Fruit fly (Drosophila melanogaster) whole organism, pupa: ENCODE data around the gene ato.

Experiments
- CG12605 ChIP-seq: fragments of 200-800 bp; sonication (Bioruptor generic); IDR thresholded peaks from 2 replicates; pipeline ENCODE4 v1.3.6; 2022; ENCODE audit warnings: missing biosample characterization, missing genetic modification characterization
- CG13204 ChIP-seq: fragments of 200-800 bp; sonication (Bioruptor generic); optimal IDR thresholded peaks from 2 replicates; lab custom pipeline; 2018; ENCODE audit warnings: missing biosample characterization, mild to moderate bottlenecking, missing genetic modification characterization, moderate library complexity
- CG14655 ChIP-seq: fragments of 200-800 bp; sonication (Bioruptor generic); optimal IDR thresholded peaks from 3 replicates; lab custom pipeline; 2017; ENCODE audit warnings: mild to moderate bottlenecking, missing biosample characterization, missing genetic modification reagents, missing genetic modification characterization
- CG17806 ChIP-seq: fragments of 200-800 bp; sonication (Bioruptor generic); optimal IDR thresholded peaks from 2 replicates; lab custom pipeline; 2018; ENCODE audit warnings: missing biosample characterization, mild to moderate bottlenecking, missing genetic modification characterization, moderate library complexity
- CG9948 ChIP-seq: fragments of 200-800 bp; sonication (Bioruptor generic); optimal IDR thresholded peaks from 2 replicates; lab custom pipeline; 2018; ENCODE audit warnings: missing biosample characterization, mild to moderate bottlenecking, missing genetic modification characterization, moderate library complexity
- D1 ChIP-seq: fragments of 200-800 bp; sonication (Bioruptor generic); optimal IDR thresholded peaks from 2 replicates; lab custom pipeline; 2018; ENCODE audit warnings: missing biosample characterization, mild to moderate bottlenecking, missing genetic modification characterization, moderate library complexity
- EcR ChIP-seq: fragments of 200-800 bp; sonication (Bioruptor generic); optimal IDR thresholded peaks from 3 replicates; lab custom pipeline; 2019; ENCODE audit warnings: missing biosample characterization, missing genetic modification characterization, mild to moderate bottlenecking, moderate library complexity, missing genetic modification reagents
- gl ChIP-seq: fragments of 200-800 bp; sonication (Bioruptor generic); optimal IDR thresholded peaks from 2 replicates; lab custom pipeline; 2018; ENCODE audit warnings: missing biosample characterization, mild to moderate bottlenecking, missing genetic modification characterization

- TF ChIP-seq CG9948 (no peak), CG12605 (no peak), D1 (tag; lab: Kevin White, UChicago) (no peak), gl (tag; lab: Kevin White, UChicago) (no peak), CG13204 (GFP tag; lab: Kevin White, UChicago) (no peak), CG14655 (GFP tag; lab: Kevin White, UChicago) (no peak), CG17806 (tag; lab: Kevin White, UChicago) (no peak), EcR (GFP tag; lab: Kevin White, UChicago) (no peak)
Measured at dm6 chr3R:8306927-8307261, 29.0 kb downstream of the ato start.
